Fruit fly (Drosophila melanogaster): ENCODE data around the gene Rb97D.

Rb97D gene

dm6 chr3R:26908750-26909149 lies 33.2 kb upstream of the Rb97D start (continued):
- peak; percentile 33 for TF ChIP-seq HLHmδ (GFP tag; optimal IDR thresholded peaks at IDR 0.05)
- TF ChIP-seq odd (GFP tag; optimal IDR thresholded peaks at IDR 0.05) = peak; percentile 34
- no peak for TF ChIP-seq CG2129 (GFP tag; IDR thresholded peaks at IDR 0.05; ENCODE audit: partially characterized antibody)
- TF ChIP-seq Sry-β (GFP tag; optimal IDR thresholded peaks at IDR 0.05) = no peak
- TF ChIP-seq CG15601 (tag; optimal IDR thresholded peaks at IDR 0.05) = peak; percentile 53
- TF ChIP-seq CG2712 (tag; optimal IDR thresholded peaks at IDR 0.05) = peak; percentile 10
- TF ChIP-seq vfl (GFP tag; optimal IDR thresholded peaks at IDR 0.05) = no peak
- TF ChIP-seq Rx (GFP tag; IDR thresholded peaks at IDR 0.05) = no peak
- peak; percentile 16 for TF ChIP-seq CG17359 (tag; optimal IDR thresholded peaks at IDR 0.05)
- TF ChIP-seq NC2α (GFP tag; optimal IDR thresholded peaks at IDR 0.05) = no peak
- TF ChIP-seq CG18262 (tag; optimal IDR thresholded peaks at IDR 0.05) = peak; percentile 30
- no peak for TF ChIP-seq Dbx (GFP tag; IDR thresholded peaks at IDR 0.05)
- TF ChIP-seq btn (GFP tag; optimal IDR thresholded peaks at IDR 0.05) = no peak
- 0 out of 3 replicates have a peak, but pooled peaks have one; percentile 37 for TF ChIP-seq CG11695 (GFP tag; IDR thresholded peaks at IDR 0.05)
- no peak for TF ChIP-seq Awh (GFP tag; IDR thresholded peaks at IDR 0.05)
- TF ChIP-seq D19A (tag; optimal IDR thresholded peaks at IDR 0.05) = no peak
- TF ChIP-seq pan (optimal IDR thresholded peaks at IDR 0.05) = no peak
- TF ChIP-seq pan (GFP tag; optimal IDR thresholded peaks at IDR 0.05 in 1 of 2, IDR thresholded peaks at IDR 0.05 in 1 of 2) = peak in 1 of 2 experiments; percentile 15
- TF ChIP-seq CrebB (tag; optimal IDR thresholded peaks at IDR 0.05) = peak; percentile 31
- no peak for TF ChIP-seq pnt (GFP tag; optimal IDR thresholded peaks at IDR 0.05)
- TF ChIP-seq CG13296 (GFP tag; optimal IDR thresholded peaks at IDR 0.05) = peak; percentile 19
- TF ChIP-seq CG2875 (GFP tag; optimal IDR thresholded peaks at IDR 0.05) = peak; percentile 43
- peak; percentile 23 for TF ChIP-seq Fer3 (tag; optimal IDR thresholded peaks at IDR 0.05)
- peak; percentile 41 for TF ChIP-seq CG2678 (tag; optimal IDR thresholded peaks at IDR 0.05)
- TF ChIP-seq da (GFP tag; optimal IDR thresholded peaks at IDR 0.05) = no peak
- TF ChIP-seq nerfin-1 (tag; optimal IDR thresholded peaks at IDR 0.05) = peak; percentile 18
- TF ChIP-seq CG1603 (tag; optimal IDR thresholded peaks at IDR 0.05) = peak; percentile 36
- no peak for TF ChIP-seq tgo (GFP tag; IDR thresholded peaks at IDR 0.05)
- TF ChIP-seq crc (GFP tag; optimal IDR thresholded peaks at IDR 0.05) = no peak
- TF ChIP-seq Elba2 (GFP tag; optimal IDR thresholded peaks at IDR 0.05) = no peak
- no peak for TF ChIP-seq insv (GFP tag; optimal IDR thresholded peaks at IDR 0.05)
- no peak for TF ChIP-seq Lhr (GFP tag; optimal IDR thresholded peaks at IDR 0.05)
- TF ChIP-seq sr (GFP tag; IDR thresholded peaks at IDR 0.05) = 0 out of 3 replicates have a peak, but pooled peaks have one; percentile 37
- peak; percentile 31 for TF ChIP-seq HHEX (GFP tag; optimal IDR thresholded peaks at IDR 0.05)
- TF ChIP-seq tup (GFP tag; optimal IDR thresholded peaks at IDR 0.05) = no peak
- TF ChIP-seq unpg (GFP tag; optimal IDR thresholded peaks at IDR 0.05) = peak; percentile 16
- no peak; the same call in 1 of the 2 replicates for TF ChIP-seq CG10366 (GFP tag; IDR thresholded peaks at IDR 0.05)
- TF ChIP-seq CG4360 (GFP tag; IDR thresholded peaks at IDR 0.05) = 0 out of 2 replicates have a peak, but pooled peaks have one; percentile 20
- no peak for TF ChIP-seq sima (GFP tag; optimal IDR thresholded peaks at IDR 0.05)
- no peak for TF ChIP-seq disco-r (GFP tag; optimal IDR thresholded peaks at IDR 0.05)
- TF ChIP-seq Myb (GFP tag; optimal IDR thresholded peaks at IDR 0.05) = no peak
- TF ChIP-seq CG17328 (GFP tag; IDR thresholded peaks at IDR 0.05) = 0 out of 2 replicates have a peak, but pooled peaks have one; percentile 5
- TF ChIP-seq Six4 (GFP tag; optimal IDR thresholded peaks at IDR 0.05) = no peak
- no peak for TF ChIP-seq CG4282 (GFP tag; optimal IDR thresholded peaks at IDR 0.05)
- no peak for TF ChIP-seq vnd (GFP tag; IDR thresholded peaks at IDR 0.05; ENCODE audit: partially characterized antibody)
- TF ChIP-seq D (optimal IDR thresholded peaks at IDR 0.05) = no peak
- TF ChIP-seq D (GFP tag; optimal IDR thresholded peaks at IDR 0.05) = peak; percentile 40
- peak; percentile 82 for TF ChIP-seq kni (GFP tag; optimal IDR thresholded peaks at IDR 0.05)
- no peak for TF ChIP-seq ap (GFP tag; IDR thresholded peaks at IDR 0.05)
- no peak for TF ChIP-seq row (GFP tag; IDR thresholded peaks at IDR 0.05)
- no peak for TF ChIP-seq hkb (optimal IDR thresholded peaks at IDR 0.05)
- TF ChIP-seq hkb (GFP tag; IDR thresholded peaks at IDR 0.05) = 0 out of 2 replicates have a peak, but pooled peaks have one; percentile 24
